Fruit fly (Drosophila melanogaster) whole organism, embryonic: Measurements from ENCODE around the gene CG34288.
A peak's percentile ranks its signal among the peaks of the same experiment; 100 is the strongest.

Experiments
- Ada2b ChIP-seq: fragments of 200-800 bp; sonication (Bioruptor generic); IDR thresholded peaks from 2 replicates; pipeline ENCODE4 v1.3.6; 2022; ENCODE audit warnings: missing biosample characterization, missing genetic modification characterization
- Antp ChIP-seq: fragments of 200-800 bp; sonication (Bioruptor generic); optimal IDR thresholded peaks from 3 replicates; lab custom pipeline; 2016; ENCODE audit warnings: missing biosample characterization, missing genetic modification characterization
- BEAF-32 ChIP-seq: fragments of 200-800 bp; sonication (Bioruptor generic); optimal IDR thresholded peaks from 3 replicates; lab custom pipeline; 2017; ENCODE audit warnings: missing biosample characterization, missing genetic modification characterization, mild to moderate bottlenecking, moderate library complexity, missing genetic modification reagents
- CG10654 ChIP-seq: fragments of 200-800 bp; sonication (Bioruptor generic); optimal IDR thresholded peaks from 2 replicates; lab custom pipeline; 2016; ENCODE audit warnings: missing biosample characterization, missing genetic modification characterization
- CG11695 ChIP-seq: fragments of 200-800 bp; sonication (Bioruptor generic); IDR thresholded peaks from 3 replicates; pipeline ENCODE4 v1.3.6; 2022; ENCODE audit warnings: missing biosample characterization, missing genetic modification characterization
- CG12659 ChIP-seq: fragments of 200-800 bp; sonication (Bioruptor generic); optimal IDR thresholded peaks from 3 replicates; lab custom pipeline; 2017; ENCODE audit warnings: mild to moderate bottlenecking, missing biosample characterization, missing genetic modification reagents, missing genetic modification characterization
- CG14441 ChIP-seq: fragments of 200-800 bp; sonication (Bioruptor generic); IDR thresholded peaks from 2 replicates; pipeline ENCODE4 v1.3.6; 2022; ENCODE audit warnings: missing biosample characterization, missing genetic modification characterization
- CG15479 ChIP-seq: fragments of 200-800 bp; sonication (Bioruptor generic); optimal IDR thresholded peaks from 3 replicates; lab custom pipeline; 2019; ENCODE audit warnings: missing biosample characterization, mild to moderate bottlenecking, missing genetic modification characterization, moderate library complexity
- CG15514 ChIP-seq: fragments of 200-800 bp; sonication (Bioruptor generic); optimal IDR thresholded peaks from 3 replicates; lab custom pipeline; 2017; ENCODE audit warnings: missing biosample characterization, missing genetic modification characterization, mild to moderate bottlenecking, moderate library complexity, missing genetic modification reagents
- CG15696 ChIP-seq: fragments of 200-800 bp; sonication (Bioruptor generic); optimal IDR thresholded peaks from 2 replicates; lab custom pipeline; 2019; ENCODE audit warnings: missing biosample characterization, mild to moderate bottlenecking, missing genetic modification characterization, moderate library complexity
- CG17359 ChIP-seq: fragments of 200-800 bp; sonication (Bioruptor generic); optimal IDR thresholded peaks from 3 replicates; lab custom pipeline; 2018; ENCODE audit warnings: missing biosample characterization, mild to moderate bottlenecking, missing genetic modification characterization, moderate library complexity
- CG17361 ChIP-seq: fragments of 200-800 bp; sonication (Bioruptor generic); IDR thresholded peaks from 3 replicates; pipeline ENCODE4 v1.3.6; 2022; ENCODE audit warnings: missing biosample characterization, missing genetic modification characterization
- CG18619 ChIP-seq: fragments of 200-800 bp; sonication (Bioruptor generic); optimal IDR thresholded peaks from 3 replicates; lab custom pipeline; 2017; ENCODE audit warnings: missing biosample characterization, mild to moderate bottlenecking, missing genetic modification characterization
- CG2120 ChIP-seq: fragments of 200-800 bp; sonication (Bioruptor generic); optimal IDR thresholded peaks from 3 replicates; lab custom pipeline; 2016; ENCODE audit warnings: missing biosample characterization, missing genetic modification characterization
- CG2875 ChIP-seq: fragments of 200-800 bp; sonication (Bioruptor generic); optimal IDR thresholded peaks from 2 replicates; lab custom pipeline; 2017; ENCODE audit warnings: missing biosample characterization, mild to moderate bottlenecking, missing genetic modification characterization, missing genetic modification reagents
- CG30403 ChIP-seq: fragments of 200-800 bp; sonication (Bioruptor generic); optimal IDR thresholded peaks from 3 replicates; lab custom pipeline; 2016; ENCODE audit warnings: missing biosample characterization, missing genetic modification characterization
- CG31441 ChIP-seq: fragments of 200-800 bp; sonication (Bioruptor generic); IDR thresholded peaks from 2 replicates; pipeline ENCODE4 v1.3.6; 2022; ENCODE audit warnings: missing biosample characterization, missing genetic modification characterization
- CG34224 ChIP-seq: fragments of 200-800 bp; sonication (Bioruptor generic); IDR thresholded peaks from 3 replicates; pipeline ENCODE4 v1.3.6; 2022; ENCODE audit warnings: missing biosample characterization, missing genetic modification characterization; ENCODE audit not compliant: partially characterized antibody
- CG3995 ChIP-seq: fragments of 200-800 bp; sonication (Bioruptor generic); optimal IDR thresholded peaks from 3 replicates; lab custom pipeline; 2016; ENCODE audit warnings: missing biosample characterization, missing genetic modification characterization
- CG6791 ChIP-seq: fragments of 200-800 bp; sonication (Bioruptor generic); IDR thresholded peaks from 3 replicates; pipeline ENCODE4 v1.3.6; 2022; ENCODE audit warnings: missing biosample characterization, missing genetic modification characterization; ENCODE audit not compliant: partially characterized antibody
- CG7556 ChIP-seq: fragments of 200-800 bp; sonication (Bioruptor generic); optimal IDR thresholded peaks from 2 replicates; lab custom pipeline; 2017; ENCODE audit warnings: missing biosample characterization, mild to moderate bottlenecking, missing genetic modification characterization
- CG7839 ChIP-seq: fragments of 200-800 bp; sonication (Bioruptor generic); optimal IDR thresholded peaks from 3 replicates; lab custom pipeline; 2018; ENCODE audit warnings: missing biosample characterization, mild to moderate bottlenecking, missing genetic modification characterization, moderate library complexity
- CG9437 ChIP-seq: fragments of 200-800 bp; sonication (Bioruptor generic); optimal IDR thresholded peaks from 2 replicates; lab custom pipeline; 2018; ENCODE audit warnings: missing biosample characterization, mild to moderate bottlenecking, missing genetic modification characterization
- Chrac-16 ChIP-seq: fragments of 200-800 bp; sonication (Bioruptor generic); optimal IDR thresholded peaks from 3 replicates; lab custom pipeline; 2016; ENCODE audit warnings: missing biosample characterization, missing genetic modification characterization
- CoRest ChIP-seq: fragments of 200-800 bp; sonication (Bioruptor generic); optimal IDR thresholded peaks from 3 replicates; lab custom pipeline; 2018; ENCODE audit warnings: missing biosample characterization, mild to moderate bottlenecking, missing genetic modification characterization, moderate library complexity
- D19B ChIP-seq: fragments of 200-800 bp; sonication (Bioruptor generic); optimal IDR thresholded peaks from 2 replicates; lab custom pipeline; 2017; ENCODE audit warnings: missing biosample characterization, mild to moderate bottlenecking, missing genetic modification characterization
- Ets65A ChIP-seq: fragments of 200-800 bp; sonication (Bioruptor generic); peaks from one replicate; lab custom pipeline; 2016; ENCODE audit warnings: missing biosample characterization, missing genetic modification characterization
- H2.0 ChIP-seq: fragments of 200-800 bp; sonication (Bioruptor generic); IDR thresholded peaks from 2 replicates; pipeline ENCODE4 v1.3.6; 2022; ENCODE audit warnings: missing biosample characterization, missing genetic modification characterization
- HHEX ChIP-seq: fragments of 200-800 bp; sonication (Bioruptor generic); optimal IDR thresholded peaks from 3 replicates; lab custom pipeline; 2017; ENCODE audit warnings: missing biosample characterization, mild to moderate bottlenecking, missing genetic modification characterization, missing genetic modification reagents
- Hr51 ChIP-seq, 2 experiments: fragments of 200-800 bp; sonication (Bioruptor generic); optimal IDR thresholded peaks; 2 replicates in 1 of 2; 3 replicates in 1 of 2; lab custom pipeline; 2016 to 2018; ENCODE audit warnings: missing biosample characterization in 2 of 2, missing genetic modification characterization in 2 of 2, mild to moderate bottlenecking in 1 of 2, moderate library complexity in 1 of 2
- Pdp1 ChIP-seq, 2 experiments: fragments of 200-800 bp; sonication (Bioruptor generic); optimal IDR thresholded peaks; 3 replicates each; lab custom pipeline; 2016; ENCODE audit warnings: missing biosample characterization in 2 of 2, missing genetic modification characterization in 2 of 2, mild to moderate bottlenecking in 1 of 2, moderate library complexity in 1 of 2
- Poxn ChIP-seq: fragments of 200-800 bp; sonication (Bioruptor generic); IDR thresholded peaks from 2 replicates; pipeline ENCODE4 v1.3.6; 2022; ENCODE audit warnings: missing biosample characterization, missing genetic modification characterization
- Sox102F ChIP-seq: fragments of 200-800 bp; sonication (Bioruptor generic); optimal IDR thresholded peaks from 2 replicates; lab custom pipeline; 2018; ENCODE audit warnings: missing biosample characterization, mild to moderate bottlenecking, missing genetic modification characterization, moderate library complexity
- Sry-β ChIP-seq: fragments of 200-800 bp; sonication (Bioruptor generic); optimal IDR thresholded peaks from 2 replicates; lab custom pipeline; 2018; ENCODE audit warnings: missing biosample characterization, mild to moderate bottlenecking, missing genetic modification characterization, moderate library complexity
- ara ChIP-seq: fragments of 200-800 bp; sonication (Bioruptor generic); IDR thresholded peaks from 2 replicates; pipeline ENCODE4 v1.3.6; 2022; ENCODE audit warnings: missing biosample characterization, missing genetic modification characterization
- dan ChIP-seq: fragments of 200-800 bp; sonication (Bioruptor generic); IDR thresholded peaks from 2 replicates; pipeline ENCODE4 v1.3.6; 2022; ENCODE audit warnings: missing biosample characterization, missing genetic modification characterization
- dmrt99B ChIP-seq: fragments of 200-800 bp; sonication (Bioruptor generic); optimal IDR thresholded peaks from 2 replicates; lab custom pipeline; 2018; ENCODE audit warnings: missing biosample characterization, mild to moderate bottlenecking, missing genetic modification characterization, moderate library complexity
- grau ChIP-seq: fragments of 200-800 bp; optimal IDR thresholded peaks from 3 replicates; lab custom pipeline; 2019; ENCODE audit warnings: missing biosample characterization, mild to moderate bottlenecking, missing genetic modification characterization, moderate library complexity
- hkb ChIP-seq, 2 experiments: fragments of 200-800 bp in 1 of 2; fragments of >200 bp in 1 of 2; sonication (Bioruptor generic) in 1 of 2; IDR thresholded peaks in 1 of 2; optimal IDR thresholded peaks in 1 of 2; 2 replicates each; pipeline versions ENCODE4 v1.3.6 to Lab custom; 2017 to 2022; ENCODE audit warnings: missing biosample characterization in 1 of 2, missing genetic modification characterization in 1 of 2
- ind ChIP-seq: fragments of 200-800 bp; sonication (Bioruptor generic); optimal IDR thresholded peaks from 3 replicates; lab custom pipeline; 2016; ENCODE audit warnings: missing biosample characterization, missing genetic modification characterization
- kni ChIP-seq: fragments of 200-800 bp; sonication (Bioruptor generic); optimal IDR thresholded peaks from 3 replicates; lab custom pipeline; 2017; ENCODE audit warnings: mild to moderate bottlenecking, missing biosample characterization, missing genetic modification reagents, missing genetic modification characterization
- lab ChIP-seq: fragments of 200-800 bp; sonication (Bioruptor generic); optimal IDR thresholded peaks from 3 replicates; lab custom pipeline; 2017; ENCODE audit warnings: missing biosample characterization, missing genetic modification characterization, mild to moderate bottlenecking, moderate library complexity, missing genetic modification reagents
- nau ChIP-seq: fragments of 200-800 bp; sonication (Bioruptor generic); optimal IDR thresholded peaks from 3 replicates; lab custom pipeline; 2017; ENCODE audit warnings: missing biosample characterization, mild to moderate bottlenecking, missing genetic modification characterization, missing genetic modification reagents
- nerfin-2 ChIP-seq: fragments of 200-800 bp; sonication (Bioruptor generic); IDR thresholded peaks from 2 replicates; pipeline ENCODE4 v1.3.6; 2022; ENCODE audit warnings: missing biosample characterization, missing genetic modification characterization; ENCODE audit not compliant: partially characterized antibody
- p53 ChIP-seq: fragments of 200-800 bp; sonication (Bioruptor generic); optimal IDR thresholded peaks from 2 replicates; lab custom pipeline; 2016; ENCODE audit warnings: missing biosample characterization, missing genetic modification characterization
- prd ChIP-seq, 3 experiments: fragments of >200 bp in 2 of 3; fragments of 200-800 bp in 1 of 3; sonication (Bioruptor generic) in 1 of 3; optimal IDR thresholded peaks in 2 of 3; IDR thresholded peaks in 1 of 3; 2 replicates in 2 of 3; 3 replicates in 1 of 3; pipeline versions ENCODE4 v1.3.6 to Lab custom; 2017 to 2022; ENCODE audit warnings: missing biosample characterization in 1 of 3, missing genetic modification characterization in 1 of 3
- row ChIP-seq: fragments of 200-800 bp; sonication (Bioruptor generic); IDR thresholded peaks from 3 replicates; pipeline ENCODE4 v1.3.6; 2022; ENCODE audit warnings: missing biosample characterization, missing genetic modification characterization

Gene CG34288

dm6 chr3R:22455335-22455985 is 8.4 kb upstream of the CG34288 start:
- TF ChIP-seq CG3995 (GFP tag; lab: Kevin White, UChicago) (no peak), prd (optimal IDR thresholded peaks at IDR 0.05; lab: Kevin White, UChicago) (no peak), prd (GFP tag; IDR thresholded peaks at IDR 0.05; lab: Robert Waterston, UW) (peak; percentile 30; the same call in 1 of the 3 replicates), row (peak; percentile 30; the same call in 2 of the 3 replicates), Pdp1 (GFP tag; optimal IDR thresholded peaks at IDR 0.05; lab: Kevin White, UChicago) (peak in 1 of 2 experiments; percentile 3), CG9437 (GFP tag; lab: Kevin White, UChicago) (no peak), CoRest (peak; percentile 14), CG18619 (GFP tag; lab: Kevin White, UChicago) (no peak), grau (tag; lab: Kevin White, UChicago) (peak; percentile 6), ara (GFP tag; lab: Robert Waterston, UW) (0 out of 2 replicates have a peak, but pooled peaks have one; percentile 23), Ets65A (GFP tag; lab: Kevin White, UChicago) (peak; percentile 90), CG34224 (GFP tag; lab: Robert Waterston, UW) (no peak), HHEX (GFP tag; lab: Kevin White, UChicago) (no peak), nau (GFP tag; lab: Kevin White, UChicago) (no peak), CG11695 (GFP tag; lab: Robert Waterston, UW) (0 out of 3 replicates have a peak, but pooled peaks have one; percentile 40), BEAF-32 (GFP tag; lab: Kevin White, UChicago) (no peak), Sox102F (GFP tag; lab: Kevin White, UChicago) (peak; percentile 7), CG10654 (no peak), Sry-β (GFP tag; lab: Kevin White, UChicago) (no peak), CG17359 (tag; lab: Kevin White, UChicago) (no peak), dan (GFP tag; lab: Robert Waterston, UW) (no peak), CG17361 (GFP tag; lab: Robert Waterston, UW) (peak; percentile 55; the same call in 2 of the 3 replicates), kni (GFP tag; lab: Kevin White, UChicago) (no peak), CG6791 (GFP tag; lab: Robert Waterston, UW) (no peak), CG30403 (peak; percentile 32), Poxn (no peak), H2.0 (GFP tag; lab: Robert Waterston, UW) (no peak), CG14441 (peak; percentile 15; the same call in 1 of the 2 replicates), Ada2b (GFP tag; lab: Robert Waterston, UW) (0 out of 2 replicates have a peak, but pooled peaks have one; percentile 6), Antp (GFP tag; lab: Kevin White, UChicago) (no peak), CG31441 (GFP tag; lab: Robert Waterston, UW) (0 out of 2 replicates have a peak, but pooled peaks have one; percentile 26), hkb (optimal IDR thresholded peaks at IDR 0.05; lab: Kevin White, UChicago) (no peak), hkb (GFP tag; IDR thresholded peaks at IDR 0.05; lab: Robert Waterston, UW) (0 out of 2 replicates have a peak, but pooled peaks have one; percentile 16), CG2120 (peak; percentile 4), nerfin-2 (GFP tag; lab: Robert Waterston, UW) (no peak), lab (no peak), CG12659 (GFP tag; lab: Kevin White, UChicago) (peak; percentile 0), D19B (GFP tag; lab: Kevin White, UChicago) (no peak), CG2875 (GFP tag; lab: Kevin White, UChicago) (no peak), dmrt99B (tag; lab: Kevin White, UChicago) (no peak), CG15479 (GFP tag; lab: Kevin White, UChicago) (no peak), ind (GFP tag; lab: Kevin White, UChicago) (peak; percentile 9), CG7556 (GFP tag; lab: Kevin White, UChicago) (peak; percentile 25), CG15696 (tag; lab: Kevin White, UChicago) (no peak), p53 (GFP tag; lab: Kevin White, UChicago) (no peak), Chrac-16 (GFP tag; lab: Kevin White, UChicago) (peak; percentile 2), CG7839 (tag; lab: Kevin White, UChicago) (peak; percentile 37), Hr51 (GFP tag; optimal IDR thresholded peaks at IDR 0.05; lab: Kevin White, UChicago) (peak in 1 of 2 experiments; percentile 2), CG15514 (GFP tag; lab: Kevin White, UChicago) (peak; percentile 24)
